Worm (Caenorhabditis elegans): ENCODE results near the gene H06I04.3.

H06I04.3 gene

DNA sequence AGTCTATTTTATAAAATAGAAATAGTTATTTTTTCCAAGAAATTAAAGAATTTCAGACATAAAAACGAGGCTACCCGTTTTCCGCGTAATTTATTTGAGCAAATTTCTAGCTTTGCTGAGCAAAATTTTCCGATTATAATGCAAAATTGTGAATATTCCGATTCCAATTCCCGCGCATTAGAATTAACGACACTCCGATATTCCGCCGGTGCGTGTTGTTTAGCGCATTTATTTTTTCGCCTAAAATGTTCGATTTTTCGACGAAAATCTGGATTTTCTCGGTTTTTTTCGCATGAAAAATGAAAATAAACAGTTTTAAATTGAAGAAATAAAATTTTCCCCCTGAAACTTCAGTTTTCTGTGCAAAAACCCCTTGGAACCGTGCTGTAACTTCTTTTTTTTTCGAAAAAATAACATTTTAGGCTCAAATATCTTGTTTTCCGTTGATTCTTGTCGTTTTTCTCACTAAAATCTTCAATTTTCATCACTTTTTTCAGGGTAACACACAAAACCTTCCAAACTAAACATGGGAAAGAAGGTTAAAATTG is at the start of gene H06I04.3 (continued):
- TF ChIP-seq elt-2 (tag; optimal IDR thresholded peaks at IDR 0.05) (no peak), hlh-4 (tag; optimal IDR thresholded peaks at IDR 0.05) (no peak), aly-2 (tag; optimal IDR thresholded peaks at IDR 0.05) (no peak), blmp-1 (tag; optimal IDR thresholded peaks at IDR 0.05) (peak; percentile 20), nhr-76 (tag; optimal IDR thresholded peaks at IDR 0.05) (no peak), sox-4 (tag; optimal IDR thresholded peaks at IDR 0.05) (no peak), efl-3 (GFP tag; optimal IDR thresholded peaks at IDR 0.05) (no peak), tbx-2 (tag; optimal IDR thresholded peaks at IDR 0.05) (peak; percentile 34), C34B4.2 (tag; optimal IDR thresholded peaks at IDR 0.05) (no peak), C16A3.4 (tag; optimal IDR thresholded peaks at IDR 0.05) (no peak), fkh-4 (tag; optimal IDR thresholded peaks at IDR 0.05; ENCODE audit: borderline replicate concordance) (no peak), pag-3 (tag; optimal IDR thresholded peaks at IDR 0.05; ENCODE audit: borderline replicate concordance, insufficient read depth) (no peak), ceh-8 (GFP tag; optimal IDR thresholded peaks at IDR 0.05) (no peak), unc-130 (tag; optimal IDR thresholded peaks at IDR 0.05) (no peak), nhr-11 (tag; optimal IDR thresholded peaks at IDR 0.05) (no peak), elt-3 (tag; optimal IDR thresholded peaks at IDR 0.05) (no peak), pax-3 (tag; optimal IDR thresholded peaks at IDR 0.05) (no peak), ztf-4 (tag; optimal IDR thresholded peaks at IDR 0.05) (no peak), lin-35 (GFP tag; optimal IDR thresholded peaks at IDR 0.05) (peak; percentile 83 to 93), lin-39 (tag; optimal IDR thresholded peaks at IDR 0.05) (no peak), rnt-1 (tag; optimal IDR thresholded peaks at IDR 0.05) (no peak), nhr-77 (tag; optimal IDR thresholded peaks at IDR 0.05) (no peak), fos-1 (tag; optimal IDR thresholded peaks at IDR 0.05) (no peak), lsy-2 (tag; optimal IDR thresholded peaks at IDR 0.05) (peak; percentile 27 to 79), egl-27 (tag; optimal IDR thresholded peaks at IDR 0.05) (no peak)

DNA sequence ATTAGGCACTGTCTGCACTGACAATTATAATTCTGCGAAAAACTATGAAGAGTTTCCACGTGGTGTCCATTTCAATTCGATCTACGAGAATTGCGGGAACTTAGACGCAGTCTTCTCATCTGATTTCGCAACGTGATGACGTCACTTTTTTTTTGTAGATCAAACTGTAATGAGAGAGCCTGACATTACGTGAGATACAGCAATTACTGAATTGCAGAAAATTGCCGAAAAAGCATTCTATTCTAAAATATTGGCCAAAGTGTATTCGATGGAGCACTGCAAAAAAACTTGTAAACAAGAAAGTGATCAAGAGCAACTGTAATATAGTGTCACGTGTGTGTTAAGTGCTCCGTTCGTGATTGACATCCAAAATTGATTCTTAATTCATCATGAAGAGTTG is 43.6 kb upstream of the H06I04.3 start:
- TF ChIP-seq lir-3 (tag; optimal IDR thresholded peaks at IDR 0.05; ENCODE audit: poor library complexity): no peak
- no peak for TF ChIP-seq pax-3 (tag; optimal IDR thresholded peaks at IDR 0.05)
- no peak for TF ChIP-seq efl-1 (optimal IDR thresholded peaks at IDR 0.05)
- TF ChIP-seq efl-1 (GFP tag; optimal IDR thresholded peaks at IDR 0.05 in 1 of 2): peak in 1 of 2 experiments; percentile 86
- TF ChIP-seq zag-1 (tag; optimal IDR thresholded peaks at IDR 0.05): no peak
- TF ChIP-seq mab-9 (GFP tag; IDR thresholded peaks at IDR 0.05): no peak

DNA sequence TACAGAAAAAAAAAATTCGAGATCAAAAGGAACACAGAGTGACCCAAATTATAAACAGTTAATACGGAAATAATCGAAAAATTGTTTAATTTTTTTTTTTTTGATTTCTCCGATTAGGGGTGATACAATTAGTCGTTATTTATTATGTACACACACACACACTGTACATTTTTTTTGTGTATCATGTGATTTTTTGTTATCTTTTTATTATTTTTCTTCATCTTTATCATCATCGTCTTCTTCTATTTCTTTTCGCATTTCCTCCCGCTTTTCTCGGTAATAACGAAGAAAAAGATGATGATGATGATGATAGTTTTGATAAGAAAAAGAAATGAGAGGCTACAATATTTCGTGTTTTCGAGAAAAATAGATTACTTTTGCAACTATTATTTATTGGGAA is 40.5 kb upstream of the H06I04.3 start:
- TF ChIP-seq elt-3 (tag; optimal IDR thresholded peaks at IDR 0.05): peak in 2 of 6 experiments; percentile 37 to 43
- no peak for TF ChIP-seq hlh-17 (GFP tag; optimal IDR thresholded peaks at IDR 0.05; ENCODE audit: borderline replicate concordance)
- TF ChIP-seq tbx-2 (tag; optimal IDR thresholded peaks at IDR 0.05): no peak
- TF ChIP-seq skn-1 (tag; optimal IDR thresholded peaks at IDR 0.05): peak; percentile 52
- peak; percentile 18 for TF ChIP-seq nhr-20 (tag; optimal IDR thresholded peaks at IDR 0.05)
- no peak for TF ChIP-seq sup-37 (GFP tag; optimal IDR thresholded peaks at IDR 0.05)
- TF ChIP-seq ets-5 (GFP tag; IDR thresholded peaks at IDR 0.05): no peak
- no peak for TF ChIP-seq nhr-28 (tag; optimal IDR thresholded peaks at IDR 0.05)
- TF ChIP-seq jun-1 (tag; optimal IDR thresholded peaks at IDR 0.05): no peak
- no peak for TF ChIP-seq efl-3 (GFP tag; optimal IDR thresholded peaks at IDR 0.05)
- no peak for TF ChIP-seq sptf-1 (tag; optimal IDR thresholded peaks at IDR 0.05)
- TF ChIP-seq elt-2 (tag; optimal IDR thresholded peaks at IDR 0.05): no peak
- no peak for TF ChIP-seq aha-1 (tag; optimal IDR thresholded peaks at IDR 0.05)
- TF ChIP-seq egl-13 (tag; optimal IDR thresholded peaks at IDR 0.05): no peak
- TF ChIP-seq ceh-82 (tag; optimal IDR thresholded peaks at IDR 0.05): no peak
- no peak for TF ChIP-seq ztf-4 (tag; optimal IDR thresholded peaks at IDR 0.05)
- TF ChIP-seq nhr-11 (tag; optimal IDR thresholded peaks at IDR 0.05): no peak
- no peak for TF ChIP-seq alr-1 (tag; optimal IDR thresholded peaks at IDR 0.05; ENCODE audit: borderline replicate concordance)
- no peak for TF ChIP-seq pag-3 (tag; optimal IDR thresholded peaks at IDR 0.05; ENCODE audit: borderline replicate concordance, insufficient read depth)
- no peak for TF ChIP-seq mef-2 (tag; optimal IDR thresholded peaks at IDR 0.05)
- no peak for TF ChIP-seq pax-3 (tag; optimal IDR thresholded peaks at IDR 0.05)
- TF ChIP-seq nhr-19 (GFP tag; conservative IDR thresholded peaks at IDR 0.05): no peak
- TF ChIP-seq ceh-90 (tag; optimal IDR thresholded peaks at IDR 0.05): no peak
- no peak for TF ChIP-seq isw-1 (GFP tag; IDR thresholded peaks at IDR 0.05)
- no peak for TF ChIP-seq rnt-1 (tag; optimal IDR thresholded peaks at IDR 0.05)
- no peak for TF ChIP-seq lir-3 (tag; optimal IDR thresholded peaks at IDR 0.05; ENCODE audit: poor library complexity)
- TF ChIP-seq mab-9 (GFP tag; IDR thresholded peaks at IDR 0.05): no peak
- TF ChIP-seq lin-13 (GFP tag; optimal IDR thresholded peaks at IDR 0.05): no peak
- TF ChIP-seq ces-1 (GFP tag; optimal IDR thresholded peaks at IDR 0.05): no peak
- TF ChIP-seq C16A3.4 (tag; optimal IDR thresholded peaks at IDR 0.05): no peak

All from whole organism, L1 larva.